Fruit fly (Drosophila melanogaster): ENCODE measurements around the gene CG46244.

DNA sequence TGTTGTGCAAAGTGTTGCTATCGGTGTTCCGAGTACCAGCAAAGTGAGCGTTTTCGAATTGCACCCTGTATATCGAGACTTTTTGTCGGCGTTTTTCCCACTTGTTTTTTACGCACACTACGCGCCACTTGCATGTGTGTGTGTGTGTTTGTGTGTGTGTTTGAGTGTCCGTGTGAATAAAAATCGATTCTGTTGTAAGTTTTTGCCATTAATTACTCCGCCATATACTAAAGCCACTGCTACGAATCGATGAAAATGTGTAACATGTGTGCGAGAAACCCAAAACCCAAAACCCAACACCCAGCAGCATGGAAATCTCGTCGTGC, 19.1 kb upstream of the CG46244 start:
- TF ChIP-seq CG5204 (GFP tag; optimal IDR thresholded peaks at IDR 0.05) (no peak), CG14711 (tag; optimal IDR thresholded peaks at IDR 0.05) (no peak), CG7045 (GFP tag; optimal IDR thresholded peaks at IDR 0.05) (no peak), toe (GFP tag; optimal IDR thresholded peaks at IDR 0.05) (no peak), cnc (optimal IDR thresholded peaks at IDR 0.05) (no peak), CG11617 (GFP tag; optimal IDR thresholded peaks at IDR 0.05) (no peak), Mnt (GFP tag; optimal IDR thresholded peaks at IDR 0.05) (no peak), Crg-1 (GFP tag; optimal IDR thresholded peaks at IDR 0.05) (no peak), CG1620 (GFP tag; optimal IDR thresholded peaks at IDR 0.05) (no peak), ovo (GFP tag; optimal IDR thresholded peaks at IDR 0.05) (no peak), Clk (GFP tag; optimal IDR thresholded peaks at IDR 0.05) (no peak), pad (GFP tag; optimal IDR thresholded peaks at IDR 0.05) (no peak), CG7101 (tag; optimal IDR thresholded peaks at IDR 0.05) (no peak), tj (GFP tag; optimal IDR thresholded peaks at IDR 0.05) (peak; percentile 14)

Data from whole organism, adult.